Fruit fly (Drosophila melanogaster) Kc167 (cell line): ENCODE measurements around the gene eIF3e.

Experiments used
- insv ChIP-seq: fragments of >200 bp; optimal IDR thresholded peaks from 3 replicates; lab custom pipeline; 2018; ENCODE audit warnings: missing external identifiers
- psq ChIP-seq: fragments of >200 bp; optimal IDR thresholded peaks from 2 replicates; lab custom pipeline; 2017; ENCODE audit warnings: missing external identifiers
- ttk ChIP-seq: sonication (Bioruptor generic); optimal IDR thresholded peaks from 2 replicates; lab custom pipeline; 2017; ENCODE audit warnings: missing external identifiers

DNA sequence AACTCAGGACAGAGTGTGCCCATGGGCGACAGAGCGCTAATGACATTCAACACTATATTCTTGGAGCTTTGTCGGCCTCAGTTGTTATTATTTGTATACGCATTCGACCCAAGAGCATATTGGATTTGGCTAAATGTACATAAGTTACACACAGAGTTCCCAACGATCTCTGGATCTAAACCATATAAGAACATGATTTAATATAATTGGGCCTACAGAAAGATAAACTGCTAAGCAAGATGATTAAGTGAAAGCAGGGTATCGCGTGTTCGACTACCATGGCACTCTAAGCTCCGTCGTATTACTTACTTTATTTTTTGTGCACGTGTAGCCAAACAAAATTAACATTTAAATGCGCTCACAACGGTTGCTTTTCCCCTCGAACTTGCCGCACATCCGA is 26.5 kb downstream of the eIF3e start:
- TF ChIP-seq insv (lab: Kevin White, UChicago) (no peak), ttk (lab: Kevin White, UChicago) (no peak), psq (no peak)
